Worm (Caenorhabditis elegans) whole organism, mixed stage, embryonic: ENCODE measurements around the gene F01G10.4.

ENCODE experiments used
- M03D4.4 ChIP-seq: sonication (generic microtip); optimal IDR thresholded peaks from 2 replicates; lab custom pipeline; 2017; ENCODE audit warnings: mild to moderate bottlenecking, missing genetic modification characterization, missing compliant biosample characterization
- blmp-1 ChIP-seq: fragments of 150-350 bp; optimal IDR thresholded peaks from 2 replicates; lab custom pipeline; 2014; ENCODE audit warnings: missing biosample characterization, missing genetic modification characterization
- ceh-39 ChIP-seq: fragments of 150-350 bp; optimal IDR thresholded peaks from 2 replicates; lab custom pipeline; 2014; ENCODE audit warnings: missing biosample characterization, missing genetic modification characterization
- ceh-43 ChIP-seq: fragments of 200-800 bp; sonication (Bioruptor generic); optimal IDR thresholded peaks from 2 replicates; lab custom pipeline; 2018; ENCODE audit warnings: mild to moderate bottlenecking, missing genetic modification characterization, moderate library complexity, missing compliant biosample characterization
- ceh-83 ChIP-seq: fragments of 200-800 bp; sonication (Bioruptor generic); optimal IDR thresholded peaks from 2 replicates; lab custom pipeline; 2018; ENCODE audit warnings: mild to moderate bottlenecking, missing genetic modification characterization, missing compliant biosample characterization
- ces-1 ChIP-seq: fragments of 150-350 bp; optimal IDR thresholded peaks from 2 replicates; lab custom pipeline; 2014; ENCODE audit warnings: missing biosample characterization, missing genetic modification reagents, missing genetic modification characterization
- cnd-1 ChIP-seq: fragments of 200-800 bp; sonication (Bioruptor generic); optimal IDR thresholded peaks from 2 replicates; lab custom pipeline; 2018; ENCODE audit warnings: mild to moderate bottlenecking, missing genetic modification characterization, missing compliant biosample characterization
- elt-1 ChIP-seq: sonication (generic microtip); optimal IDR thresholded peaks from 2 replicates; lab custom pipeline; 2017; ENCODE audit warnings: missing genetic modification characterization, mild to moderate bottlenecking, missing compliant biosample characterization, antibody characterized with exemption, moderate library complexity, borderline replicate concordance; ENCODE audit not compliant: insufficient read depth
- ham-2 ChIP-seq: fragments of 200-800 bp; sonication (Bioruptor generic); optimal IDR thresholded peaks from 2 replicates; lab custom pipeline; 2018; ENCODE audit warnings: mild to moderate bottlenecking, missing genetic modification characterization, missing compliant biosample characterization
- hlh-1 ChIP-seq: fragments of 150-350 bp; optimal IDR thresholded peaks from 2 replicates; lab custom pipeline; 2014; ENCODE audit warnings: missing biosample characterization, missing genetic modification reagents, missing genetic modification characterization
- lin-13 ChIP-seq: fragments of 150-350 bp; optimal IDR thresholded peaks from 2 replicates; lab custom pipeline; 2014; ENCODE audit warnings: missing biosample characterization, missing genetic modification characterization
- lin-32 ChIP-seq: fragments of 200-800 bp; sonication (Bioruptor generic); optimal IDR thresholded peaks from 2 replicates; lab custom pipeline; 2018; ENCODE audit warnings: mild to moderate bottlenecking, missing genetic modification characterization, missing compliant biosample characterization
- lsy-2 ChIP-seq: fragments of 150-350 bp; optimal IDR thresholded peaks from 2 replicates; lab custom pipeline; 2014; ENCODE audit warnings: missing biosample characterization, missing genetic modification characterization
- mls-2 ChIP-seq: sonication (generic microtip); optimal IDR thresholded peaks from 2 replicates; lab custom pipeline; 2016; ENCODE audit warnings: mild to moderate bottlenecking, missing genetic modification characterization, moderate library complexity, missing compliant biosample characterization
- nhr-12 ChIP-seq: fragments of 150-350 bp; optimal IDR thresholded peaks from 2 replicates; lab custom pipeline; 2014; ENCODE audit warnings: missing biosample characterization, missing genetic modification characterization
- nhr-2 ChIP-seq: fragments of 150-350 bp; optimal IDR thresholded peaks from 2 replicates; lab custom pipeline; 2014; ENCODE audit warnings: missing biosample characterization, missing genetic modification characterization
- nhr-28 ChIP-seq: fragments of 150-350 bp; optimal IDR thresholded peaks from 2 replicates; lab custom pipeline; 2014; ENCODE audit warnings: missing biosample characterization, missing genetic modification characterization
- nhr-76 ChIP-seq: sonication (generic microtip); optimal IDR thresholded peaks from 2 replicates; lab custom pipeline; 2017; ENCODE audit warnings: missing biosample characterization, missing genetic modification characterization
- pha-4 ChIP-seq: fragments of 150-350 bp; optimal IDR thresholded peaks from 2 replicates; lab custom pipeline; 2018; ENCODE audit warnings: missing biosample characterization, missing genetic modification reagents, missing genetic modification characterization
- sem-2 ChIP-seq: fragments of 200-800 bp; sonication (Bioruptor generic); optimal IDR thresholded peaks from 2 replicates; lab custom pipeline; 2018; ENCODE audit warnings: mild to moderate bottlenecking, missing genetic modification characterization, missing compliant biosample characterization
- sptf-1 ChIP-seq: sonication (generic microtip); optimal IDR thresholded peaks from 2 replicates; lab custom pipeline; 2017; ENCODE audit warnings: mild to moderate bottlenecking, missing genetic modification characterization, moderate library complexity, missing compliant biosample characterization
- unc-120 ChIP-seq: sonication (generic microtip); optimal IDR thresholded peaks from 2 replicates; lab custom pipeline; 2017; ENCODE audit warnings: missing genetic modification characterization, missing compliant biosample characterization; ENCODE audit not compliant: poor library complexity, severe bottlenecking
- unc-62 ChIP-seq: fragments of 150-350 bp; optimal IDR thresholded peaks from 2 replicates; lab custom pipeline; 2014; ENCODE audit warnings: missing biosample characterization, missing genetic modification reagents, missing genetic modification characterization
- zip-8 ChIP-seq: fragments of 150-350 bp; optimal IDR thresholded peaks from 2 replicates; lab custom pipeline; 2014; ENCODE audit warnings: missing biosample characterization, missing genetic modification characterization
- ztf-11 ChIP-seq: fragments of 150-350 bp; optimal IDR thresholded peaks from 2 replicates; lab custom pipeline; 2014; ENCODE audit warnings: missing biosample characterization, missing genetic modification characterization

F01G10.4 gene

DNA sequence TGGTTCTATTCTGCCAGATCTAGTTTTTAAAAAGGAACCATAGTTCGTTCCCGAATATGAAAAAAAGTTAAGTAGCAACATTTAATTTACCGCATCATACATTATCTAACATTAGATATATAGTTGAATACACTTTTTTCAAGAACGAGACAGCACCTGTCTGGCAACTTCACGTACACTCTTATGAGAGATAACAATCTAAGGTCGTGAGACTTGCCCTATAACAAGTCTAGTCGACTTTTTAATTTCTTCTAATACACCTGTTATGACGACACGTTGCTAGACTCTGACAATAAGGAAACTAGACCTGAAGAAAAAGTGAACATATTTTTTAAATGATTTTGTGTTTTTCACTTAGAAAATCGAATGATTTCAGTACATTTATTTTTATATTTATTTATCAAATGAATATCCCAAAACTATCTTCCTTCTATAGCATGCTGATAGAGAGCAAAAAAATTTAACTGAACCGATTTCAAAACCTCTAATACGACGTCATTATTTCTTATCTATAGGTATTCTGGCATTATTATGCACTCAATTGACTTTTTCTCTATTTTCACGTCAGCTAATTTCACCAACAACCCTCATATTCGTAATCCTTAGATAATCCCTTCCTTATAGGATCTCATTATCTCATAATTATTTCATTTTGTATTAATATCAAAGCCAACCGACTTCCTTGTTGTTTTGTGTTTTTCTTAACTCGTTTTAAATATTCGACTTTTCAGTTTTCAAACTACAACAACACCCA lies 20.7 kb upstream of the F01G10.4 start:
- peak; percentile 72 for TF ChIP-seq elt-1 (tag; lab: Kevin White, UChicago)
- no peak for TF ChIP-seq nhr-2 (tag; lab: Kevin White, UChicago)

DNA sequence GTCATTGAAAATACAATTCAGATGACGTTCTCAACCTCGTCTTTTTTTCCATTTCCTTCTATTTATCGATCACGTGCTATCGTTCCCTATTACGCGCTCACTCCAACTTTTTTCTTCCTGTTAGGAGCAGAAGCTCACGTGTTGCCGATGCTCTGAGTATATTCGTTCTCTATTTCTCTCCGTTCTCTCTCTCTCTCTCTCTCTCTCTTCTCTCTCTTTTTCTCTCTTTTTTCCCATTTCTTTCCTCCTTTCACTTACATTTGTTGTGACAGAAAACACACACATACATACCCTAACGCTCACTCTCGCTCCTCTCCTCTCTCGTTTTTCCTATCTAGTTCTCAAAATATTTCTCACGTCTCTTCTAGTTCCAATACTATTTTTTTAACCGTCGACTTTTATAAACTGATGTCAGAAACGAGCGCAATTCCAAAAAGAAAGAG lies 20.0 kb upstream of the F01G10.4 start:
- TF ChIP-seq unc-120 (tag; lab: Kevin White, UChicago) (peak; percentile 84), lin-13 (tag; lab: Kevin White, UChicago) (no peak), mls-2 (peak; percentile 14), ces-1 (GFP tag; lab: Kevin White, UChicago) (peak; percentile 51), sptf-1 (peak; percentile 38), blmp-1 (peak; percentile 45), M03D4.4 (tag; lab: Kevin White, UChicago) (no peak), lsy-2 (tag; lab: Kevin White, UChicago) (peak; percentile 16), nhr-12 (tag; lab: Kevin White, UChicago) (no peak), unc-62 (GFP tag; lab: Kevin White, UChicago) (peak; percentile 81), ceh-83 (GFP tag; lab: Kevin White, UChicago) (peak; percentile 12)

DNA sequence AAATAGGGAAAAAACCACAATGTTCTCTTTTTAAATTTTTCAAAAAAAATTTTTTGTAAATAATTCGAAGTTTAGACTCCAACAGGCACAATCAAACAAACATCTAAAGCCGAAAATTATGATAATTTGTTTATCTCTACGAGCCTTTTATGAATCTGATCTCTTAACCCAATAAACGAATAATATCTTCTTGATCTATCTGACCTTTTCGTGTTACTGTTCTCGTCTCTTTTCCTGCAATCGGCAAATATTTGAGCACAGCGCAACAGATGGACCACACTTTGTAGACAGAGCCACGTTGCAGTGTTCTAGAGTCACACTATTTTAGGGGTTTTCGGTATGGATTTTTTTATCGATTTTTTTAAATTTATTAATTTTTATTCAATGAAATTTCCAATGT lies 19.4 kb upstream of the F01G10.4 start:
- TF ChIP-seq elt-1 (tag; lab: Kevin White, UChicago) (peak; percentile 57), pha-4 (tag; lab: Kevin White, UChicago) (no peak), nhr-2 (tag; lab: Kevin White, UChicago) (peak; percentile 74)

ce11 chrIV:10251261-10251660 lies 18.9 kb upstream of the F01G10.4 start:
- TF ChIP-seq hlh-1: no peak
- TF ChIP-seq ceh-39 (tag; lab: Kevin White, UChicago): no peak
- no peak for TF ChIP-seq ceh-83 (GFP tag; lab: Kevin White, UChicago)
- TF ChIP-seq nhr-76 (tag; lab: Kevin White, UChicago): no peak
- TF ChIP-seq, all 35 proteins: peak for 0

- TF ChIP-seq nhr-12 (tag; lab: Kevin White, UChicago) (no peak), lin-32 (no peak), lsy-2 (tag; lab: Kevin White, UChicago) (no peak), hlh-1 (no peak), zip-8 (tag; lab: Kevin White, UChicago) (no peak), ztf-11 (tag; lab: Kevin White, UChicago) (no peak), unc-120 (tag; lab: Kevin White, UChicago) (no peak), nhr-2 (tag; lab: Kevin White, UChicago) (no peak), cnd-1 (tag; lab: Kevin White, UChicago) (no peak), sem-2 (GFP tag; lab: Kevin White, UChicago) (no peak), ceh-43 (no peak), ham-2 (GFP tag; lab: Kevin White, UChicago) (no peak), lin-13 (tag; lab: Kevin White, UChicago) (no peak)
These were observed 18.3 kb upstream of the F01G10.4 start, which contains the start of gene daf-14 for ce11 chrIV:10250577-10251075. TSS of gene daf-14 (plus strand) at chrIV:10250627.

DNA sequence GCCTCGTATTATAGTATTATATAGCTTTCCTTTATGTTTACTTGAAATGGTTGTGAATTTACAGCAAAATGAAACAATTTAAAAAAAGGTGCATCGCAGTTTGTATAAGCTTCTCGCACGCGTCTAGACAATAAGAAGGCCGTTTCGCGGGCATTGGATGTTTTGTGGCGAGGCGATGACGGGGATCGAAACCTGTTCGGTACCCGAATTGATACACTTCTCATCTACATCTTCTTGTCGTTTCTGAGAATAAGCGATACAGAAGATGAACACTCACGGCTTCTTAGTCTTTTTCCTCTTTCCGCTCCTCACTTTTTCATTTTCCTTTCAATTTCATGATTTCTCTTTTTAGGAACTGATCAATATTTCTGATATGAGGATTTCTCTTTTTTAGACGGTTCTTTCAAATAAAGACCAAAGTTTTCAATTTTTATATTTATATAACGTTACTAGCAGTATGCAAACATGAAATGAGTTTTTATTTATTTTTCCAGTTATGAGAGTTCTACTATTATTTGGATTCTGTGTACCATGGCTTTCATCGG lies 13.4 kb upstream of the F01G10.4 start, which contains the start of gene F01G10.10:
Gene F01G10.10, plus strand, starts transcription at position 495 of the 545 bp plus-strand sequence.
- TF ChIP-seq nhr-28 (tag; lab: Kevin White, UChicago): no peak
- TF ChIP-seq blmp-1: peak; percentile 66

DNA sequence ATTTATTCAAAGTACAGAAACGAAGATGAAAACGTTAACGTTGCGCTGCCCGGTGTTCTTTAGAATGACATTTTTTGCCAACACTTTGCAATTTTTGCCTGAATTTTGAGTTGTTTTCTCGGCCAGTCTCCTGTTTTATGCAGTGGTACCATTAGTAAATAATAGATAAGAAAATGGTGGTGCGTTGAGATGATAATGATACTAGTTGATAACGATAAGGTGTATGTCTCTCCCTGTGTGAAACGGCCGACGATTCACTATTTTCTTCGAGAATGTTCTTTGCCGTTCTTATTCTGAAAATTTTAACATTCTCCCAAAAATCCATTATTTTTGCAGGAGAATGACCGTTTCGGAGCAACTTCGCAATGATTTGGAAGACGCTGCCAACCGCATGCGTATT lies 10.9 kb upstream of the F01G10.4 start, which contains the start of gene tkt-1:
Gene tkt-1, plus strand, starts transcription at position 337 of the 400 bp plus-strand sequence.
- TF ChIP-seq unc-120 (tag; lab: Kevin White, UChicago): no peak
